Worm (Caenorhabditis elegans): ENCODE results near the gene C45B11.5.

- TF ChIP-seq tbx-11 (GFP tag; IDR thresholded peaks at IDR 0.05) (no peak), hmg-4 (GFP tag; optimal IDR thresholded peaks at IDR 0.05) (no peak), ama-1 (optimal IDR thresholded peaks at IDR 0.05) (no peak), ceh-13 (GFP tag; optimal IDR thresholded peaks at IDR 0.05) (no peak), ceh-36 (tag; optimal IDR thresholded peaks at IDR 0.05) (no peak), sea-1 (GFP tag; conservative IDR thresholded peaks at IDR 0.05) (no peak), pes-1 (GFP tag; IDR thresholded peaks at IDR 0.05) (no peak)
Observed at ce11 chrV:11059180-11059579, 17.6 kb downstream of the C45B11.5 start, which contains the start of gene T04C12.1.

All from whole organism, early embryonic.